Fruit fly (Drosophila melanogaster) whole organism, prepupa: ENCODE data around the gene Snmp2.

Experiments
- CG32006 ChIP-seq: fragments of 200-800 bp; sonication (Bioruptor generic); optimal IDR thresholded peaks from 3 replicates; lab custom pipeline; 2017; ENCODE audit warnings: missing biosample characterization, mild to moderate bottlenecking, missing genetic modification characterization
- CG34406 ChIP-seq: fragments of 200-800 bp; sonication (Bioruptor generic); optimal IDR thresholded peaks from 3 replicates; lab custom pipeline; 2016; ENCODE audit warnings: missing biosample characterization, missing genetic modification characterization
- fd59A ChIP-seq: fragments of 200-800 bp; sonication (Bioruptor generic); optimal IDR thresholded peaks from 2 replicates; lab custom pipeline; 2017; ENCODE audit warnings: missing biosample characterization, mild to moderate bottlenecking, missing genetic modification characterization, missing genetic modification reagents
- net ChIP-seq: fragments of 200-800 bp; sonication (Bioruptor generic); optimal IDR thresholded peaks from 3 replicates; lab custom pipeline; 2016; ENCODE audit warnings: missing biosample characterization, missing genetic modification characterization
- pdm3 ChIP-seq: fragments of 200-800 bp; sonication (Bioruptor generic); optimal IDR thresholded peaks from 3 replicates; lab custom pipeline; 2016; ENCODE audit warnings: missing biosample characterization, missing genetic modification characterization
- salr ChIP-seq, 2 experiments: fragments of 200-800 bp; sonication (Bioruptor generic); optimal IDR thresholded peaks; 3 replicates each; lab custom pipeline; 2016 to 2018; ENCODE audit warnings: missing biosample characterization in 2 of 2, missing genetic modification characterization in 2 of 2, mild to moderate bottlenecking in 1 of 2
- topi ChIP-seq: fragments of 200-800 bp; sonication (Bioruptor generic); optimal IDR thresholded peaks from 3 replicates; lab custom pipeline; 2016; ENCODE audit warnings: missing biosample characterization, missing genetic modification characterization

- peak; percentile 41 for TF ChIP-seq CG34406 (GFP tag; lab: Kevin White, UChicago)
- TF ChIP-seq CG32006 (GFP tag; lab: Kevin White, UChicago), result peak; percentile 21
- peak; percentile 88 for TF ChIP-seq topi (GFP tag; lab: Kevin White, UChicago)
- TF ChIP-seq pdm3 (GFP tag; lab: Kevin White, UChicago), result peak; percentile 49
- TF ChIP-seq salr (GFP tag; optimal IDR thresholded peaks at IDR 0.05; lab: Kevin White, UChicago), result no peak
- no peak for TF ChIP-seq fd59A
- no peak for TF ChIP-seq net
Measured at dm6 chr3L:7792249-7792648, 49.4 kb upstream of the Snmp2 start.
